Worm (Caenorhabditis elegans) whole organism, L4/young adult: ENCODE data around the gene rpl-28.

ENCODE experiments used
- W03F9.2 ChIP-seq: fragments of 150-350 bp; optimal IDR thresholded peaks from 2 replicates; lab custom pipeline; 2014; ENCODE audit warnings: missing biosample characterization, missing genetic modification characterization
- dao-5 ChIP-seq: sonication (generic microtip); optimal IDR thresholded peaks from 2 replicates; lab custom pipeline; 2016; ENCODE audit warnings: missing genotype, missing genetic modification characterization, moderate library complexity, missing compliant biosample characterization
- him-1 ChIP-seq: sonication (generic microtip); optimal IDR thresholded peaks from 2 replicates; lab custom pipeline; 2016; ENCODE audit warnings: missing genotype, missing genetic modification reagents, missing genetic modification characterization, missing compliant biosample characterization

DNA sequence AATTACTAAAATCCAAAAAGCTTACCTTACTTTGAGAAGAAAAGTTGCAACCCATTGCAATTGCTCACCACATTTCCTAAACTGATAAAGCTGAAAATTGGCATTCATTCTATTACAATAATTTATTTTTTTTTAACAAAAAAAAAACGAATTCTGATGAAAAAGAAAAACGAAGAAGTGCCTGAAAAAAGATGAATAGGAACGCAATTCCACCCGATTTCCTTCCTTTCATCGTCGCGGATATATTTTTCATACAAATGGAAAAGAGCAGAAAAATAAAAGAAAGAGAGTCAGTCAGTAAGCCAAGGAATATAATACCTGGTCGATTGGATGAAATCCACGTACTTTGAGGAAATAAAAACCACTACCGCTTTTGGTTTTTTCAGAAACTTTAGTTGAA lies 26.9 kb upstream of the rpl-28 start, which contains the start of gene gpa-13:
- no peak for TF ChIP-seq dao-5 (tag; lab: Kevin White, UChicago)
- TF ChIP-seq W03F9.2 = no peak
- no peak for TF ChIP-seq him-1 (tag; lab: Kevin White, UChicago)
